Fruit fly (Drosophila melanogaster) whole organism, embryonic: ENCODE measurements around the gene Pbgs.

ENCODE experiments used
- Ada2b ChIP-seq: fragments of 200-800 bp; sonication (Bioruptor generic); IDR thresholded peaks from 2 replicates; pipeline ENCODE4 v1.3.6; 2022; ENCODE audit warnings: missing biosample characterization, missing genetic modification characterization
- Bgb ChIP-seq: fragments of 200-800 bp; sonication (Bioruptor generic); IDR thresholded peaks from 2 replicates; pipeline ENCODE4 v1.3.6; 2022; ENCODE audit warnings: missing biosample characterization, missing genetic modification characterization; ENCODE audit not compliant: partially characterized antibody
- CG10366 ChIP-seq: fragments of 200-800 bp; sonication (Bioruptor generic); IDR thresholded peaks from 2 replicates; pipeline ENCODE4 v1.3.6; 2022; ENCODE audit warnings: missing biosample characterization, missing genetic modification characterization
- CG1233 ChIP-seq: fragments of 200-800 bp; sonication (Bioruptor generic); optimal IDR thresholded peaks from 4 replicates; lab custom pipeline; 2018; ENCODE audit warnings: missing biosample characterization, mild to moderate bottlenecking, missing genetic modification characterization
- CG14860 ChIP-seq: fragments of 200-800 bp; sonication (Bioruptor generic); IDR thresholded peaks from 3 replicates; pipeline ENCODE4 v1.3.6; 2022; ENCODE audit warnings: missing biosample characterization, missing genetic modification characterization; ENCODE audit not compliant: partially characterized antibody
- CG14965 ChIP-seq: fragments of 200-800 bp; sonication (Bioruptor generic); optimal IDR thresholded peaks from 2 replicates; lab custom pipeline; 2016; ENCODE audit warnings: missing biosample characterization, missing genetic modification characterization, borderline replicate concordance
- CG15011 ChIP-seq: fragments of 200-800 bp; sonication (Bioruptor generic); optimal IDR thresholded peaks from 3 replicates; lab custom pipeline; 2018; ENCODE audit warnings: missing biosample characterization, mild to moderate bottlenecking, missing genetic modification characterization
- CG15479 ChIP-seq: fragments of 200-800 bp; sonication (Bioruptor generic); optimal IDR thresholded peaks from 3 replicates; lab custom pipeline; 2019; ENCODE audit warnings: missing biosample characterization, mild to moderate bottlenecking, missing genetic modification characterization, moderate library complexity
- CG17328 ChIP-seq: fragments of 200-800 bp; sonication (Bioruptor generic); IDR thresholded peaks from 2 replicates; pipeline ENCODE4 v1.3.6; 2022; ENCODE audit warnings: missing biosample characterization, missing genetic modification characterization
- CG31441 ChIP-seq: fragments of 200-800 bp; sonication (Bioruptor generic); IDR thresholded peaks from 2 replicates; pipeline ENCODE4 v1.3.6; 2022; ENCODE audit warnings: missing biosample characterization, missing genetic modification characterization
- CG34224 ChIP-seq: fragments of 200-800 bp; sonication (Bioruptor generic); IDR thresholded peaks from 3 replicates; pipeline ENCODE4 v1.3.6; 2022; ENCODE audit warnings: missing biosample characterization, missing genetic modification characterization; ENCODE audit not compliant: partially characterized antibody
- CG3726 ChIP-seq: fragments of 200-800 bp; sonication (Bioruptor generic); IDR thresholded peaks from 3 replicates; pipeline ENCODE4, ENCODE4 v1.3.6; 2022; ENCODE audit warnings: missing biosample characterization, missing genetic modification characterization
- CG6272 ChIP-seq: fragments of 200-800 bp; sonication (Bioruptor generic); IDR thresholded peaks from 2 replicates; pipeline ENCODE4 v1.3.6; 2022; ENCODE audit warnings: missing biosample characterization, missing genetic modification characterization
- CG6683 ChIP-seq: fragments of 200-800 bp; sonication (Bioruptor generic); optimal IDR thresholded peaks from 2 replicates; lab custom pipeline; 2017; ENCODE audit warnings: missing biosample characterization, mild to moderate bottlenecking, missing genetic modification characterization, missing genetic modification reagents
- CG7963 ChIP-seq: fragments of 200-800 bp; sonication (Bioruptor generic); IDR thresholded peaks from 3 replicates; pipeline ENCODE4 v1.3.6; 2022; ENCODE audit warnings: missing biosample characterization, missing genetic modification characterization; ENCODE audit not compliant: partially characterized antibody
- CG8281 ChIP-seq: fragments of 200-800 bp; sonication (Bioruptor generic); optimal IDR thresholded peaks from 2 replicates; lab custom pipeline; 2018; ENCODE audit warnings: missing biosample characterization, mild to moderate bottlenecking, missing genetic modification characterization, moderate library complexity
- CG8388 ChIP-seq: fragments of 200-800 bp; sonication (Bioruptor generic); optimal IDR thresholded peaks from 2 replicates; lab custom pipeline; 2019; ENCODE audit warnings: missing biosample characterization, mild to moderate bottlenecking, missing genetic modification characterization, moderate library complexity
- CG9817 ChIP-seq: fragments of 200-800 bp; sonication (Bioruptor generic); optimal IDR thresholded peaks from 2 replicates; lab custom pipeline; 2018; ENCODE audit warnings: missing biosample characterization, mild to moderate bottlenecking, missing genetic modification characterization, moderate library complexity
- CG9876 ChIP-seq: fragments of 200-800 bp; sonication (Bioruptor generic); optimal IDR thresholded peaks from 2 replicates; lab custom pipeline; 2016; ENCODE audit warnings: missing biosample characterization, missing genetic modification characterization
- Deaf1 ChIP-seq: fragments of 200-800 bp; optimal IDR thresholded peaks from 3 replicates; lab custom pipeline; 2019; ENCODE audit warnings: missing biosample characterization, mild to moderate bottlenecking, missing genetic modification characterization, moderate library complexity
- Doc3 ChIP-seq: fragments of 200-800 bp; sonication (Bioruptor generic); IDR thresholded peaks from 3 replicates; pipeline ENCODE4 v1.3.6; 2022; ENCODE audit warnings: missing biosample characterization, missing genetic modification characterization; ENCODE audit not compliant: partially characterized antibody
- Gsc ChIP-seq: fragments of 200-800 bp; sonication (Bioruptor generic); IDR thresholded peaks from 2 replicates; pipeline ENCODE4 v1.3.6; 2022; ENCODE audit warnings: missing biosample characterization, missing genetic modification characterization
- Gug ChIP-seq: fragments of 200-800 bp; sonication (Bioruptor generic); IDR thresholded peaks from 4 replicates; pipeline ENCODE4 v1.3.6; 2022; ENCODE audit warnings: missing biosample characterization, missing genetic modification characterization
- H15 ChIP-seq: fragments of 200-800 bp; sonication (Bioruptor generic); IDR thresholded peaks from 3 replicates; pipeline ENCODE4 v1.3.6; 2022; ENCODE audit warnings: missing biosample characterization, missing genetic modification characterization
- HLH54F ChIP-seq: fragments of 200-800 bp; sonication (Bioruptor generic); optimal IDR thresholded peaks from 3 replicates; lab custom pipeline; 2016; ENCODE audit warnings: missing biosample characterization, missing genetic modification characterization
- Hand ChIP-seq: fragments of 200-800 bp; sonication (Bioruptor generic); optimal IDR thresholded peaks from 2 replicates; lab custom pipeline; 2017; ENCODE audit warnings: mild to moderate bottlenecking, missing biosample characterization, missing genetic modification reagents, missing genetic modification characterization
- Jarid2 ChIP-seq: fragments of 200-800 bp; sonication (Bioruptor generic); optimal IDR thresholded peaks from 3 replicates; lab custom pipeline; 2017; ENCODE audit warnings: mild to moderate bottlenecking, missing biosample characterization, missing genetic modification reagents, missing genetic modification characterization
- NC2α ChIP-seq: fragments of 200-800 bp; sonication (Bioruptor generic); optimal IDR thresholded peaks from 2 replicates; lab custom pipeline; 2016; ENCODE audit warnings: missing biosample characterization, missing genetic modification characterization
- Taf1 ChIP-seq: fragments of 200-800 bp; sonication (Bioruptor generic); IDR thresholded peaks from 2 replicates; pipeline ENCODE4 v1.3.6; 2022; ENCODE audit warnings: missing biosample characterization, missing genetic modification characterization
- Usf ChIP-seq: fragments of 200-800 bp; sonication (Bioruptor generic); optimal IDR thresholded peaks from 2 replicates; lab custom pipeline; 2017; ENCODE audit warnings: missing genotype, missing biosample characterization, missing genetic modification characterization
- ash1 ChIP-seq: fragments of 200-800 bp; sonication (Bioruptor generic); optimal IDR thresholded peaks from 2 replicates; lab custom pipeline; 2018; ENCODE audit warnings: missing biosample characterization, mild to moderate bottlenecking, missing genetic modification characterization
- bsh ChIP-seq, 2 experiments: fragments of 200-800 bp; sonication (Bioruptor generic); optimal IDR thresholded peaks; 2 replicates each; lab custom pipeline; 2017 to 2018; ENCODE audit warnings: mild to moderate bottlenecking in 2 of 2, missing biosample characterization in 2 of 2, missing genetic modification characterization in 2 of 2, moderate library complexity in 1 of 2
- da ChIP-seq: fragments of 200-800 bp; sonication (Bioruptor generic); optimal IDR thresholded peaks from 2 replicates; lab custom pipeline; 2016; ENCODE audit warnings: missing biosample characterization, missing genetic modification characterization
- dan ChIP-seq: fragments of 200-800 bp; sonication (Bioruptor generic); IDR thresholded peaks from 2 replicates; pipeline ENCODE4 v1.3.6; 2022; ENCODE audit warnings: missing biosample characterization, missing genetic modification characterization
- disco-r ChIP-seq: fragments of 200-800 bp; sonication (Bioruptor generic); optimal IDR thresholded peaks from 2 replicates; lab custom pipeline; 2016; ENCODE audit warnings: missing biosample characterization, missing genetic modification characterization
- emc ChIP-seq: fragments of 200-800 bp; sonication (Bioruptor generic); optimal IDR thresholded peaks from 2 replicates; lab custom pipeline; 2016; ENCODE audit warnings: missing biosample characterization, missing genetic modification characterization
- ems ChIP-seq: fragments of 200-800 bp; sonication (Bioruptor generic); optimal IDR thresholded peaks from 3 replicates; lab custom pipeline; 2016; ENCODE audit warnings: missing biosample characterization, missing genetic modification characterization
- fd96Cb ChIP-seq: fragments of 200-800 bp; sonication (Bioruptor generic); optimal IDR thresholded peaks from 2 replicates; lab custom pipeline; 2018; ENCODE audit warnings: missing biosample characterization, mild to moderate bottlenecking, missing genetic modification characterization, moderate library complexity
- gcm2 ChIP-seq: fragments of 200-800 bp; sonication (Bioruptor generic); optimal IDR thresholded peaks from 2 replicates; lab custom pipeline; 2016; ENCODE audit warnings: missing biosample characterization, missing genetic modification characterization
- gsb-n ChIP-seq: fragments of 200-800 bp; sonication (Bioruptor generic); optimal IDR thresholded peaks from 3 replicates; lab custom pipeline; 2018; ENCODE audit warnings: missing biosample characterization, mild to moderate bottlenecking, missing genetic modification characterization
- gt ChIP-seq: fragments of 200-800 bp; sonication (Bioruptor generic); IDR thresholded peaks from 2 replicates; pipeline ENCODE4 v1.3.6; 2022; ENCODE audit warnings: missing biosample characterization, missing genetic modification characterization
- hbn ChIP-seq: fragments of 200-800 bp; sonication (Bioruptor generic); IDR thresholded peaks from 2 replicates; pipeline ENCODE4 v1.3.6; 2022; ENCODE audit warnings: missing biosample characterization, missing genetic modification characterization; ENCODE audit not compliant: partially characterized antibody
- jing ChIP-seq: fragments of 200-800 bp; sonication (Bioruptor generic); optimal IDR thresholded peaks from 2 replicates; lab custom pipeline; 2018; ENCODE audit warnings: missing biosample characterization, mild to moderate bottlenecking, missing genetic modification characterization
- knrl ChIP-seq: fragments of 200-800 bp; sonication (Bioruptor generic); IDR thresholded peaks from 3 replicates; pipeline ENCODE4 v1.3.6; 2022; ENCODE audit warnings: missing biosample characterization, missing genetic modification characterization; ENCODE audit not compliant: partially characterized antibody
- lmd ChIP-seq: fragments of 200-800 bp; sonication (Bioruptor generic); IDR thresholded peaks from 2 replicates; pipeline ENCODE4 v1.3.6; 2022; ENCODE audit warnings: missing biosample characterization, missing genetic modification characterization
- odd ChIP-seq: fragments of 200-800 bp; sonication (Bioruptor generic); optimal IDR thresholded peaks from 2 replicates; lab custom pipeline; 2017; ENCODE audit warnings: missing biosample characterization, mild to moderate bottlenecking, missing genetic modification characterization
- pros ChIP-seq: fragments of 200-800 bp; sonication (Bioruptor generic); optimal IDR thresholded peaks from 3 replicates; lab custom pipeline; 2019; ENCODE audit warnings: missing biosample characterization, mild to moderate bottlenecking, missing genetic modification characterization, moderate library complexity
- psq ChIP-seq: fragments of 200-800 bp; sonication (Bioruptor generic); optimal IDR thresholded peaks from 2 replicates; lab custom pipeline; 2017; ENCODE audit warnings: missing biosample characterization, missing genetic modification characterization
- sr ChIP-seq: fragments of 200-800 bp; sonication (Bioruptor generic); IDR thresholded peaks from 3 replicates; pipeline ENCODE4 v1.3.6; 2022; ENCODE audit warnings: missing biosample characterization, missing genetic modification characterization
- trh ChIP-seq: fragments of 200-800 bp; sonication (Bioruptor generic); optimal IDR thresholded peaks from 2 replicates; lab custom pipeline; 2016; ENCODE audit warnings: missing biosample characterization, missing genetic modification characterization
- wek ChIP-seq: fragments of 200-800 bp; sonication (Bioruptor generic); optimal IDR thresholded peaks from 3 replicates; lab custom pipeline; 2018; ENCODE audit warnings: missing biosample characterization, mild to moderate bottlenecking, missing genetic modification characterization, moderate library complexity

Gene Pbgs

DNA sequence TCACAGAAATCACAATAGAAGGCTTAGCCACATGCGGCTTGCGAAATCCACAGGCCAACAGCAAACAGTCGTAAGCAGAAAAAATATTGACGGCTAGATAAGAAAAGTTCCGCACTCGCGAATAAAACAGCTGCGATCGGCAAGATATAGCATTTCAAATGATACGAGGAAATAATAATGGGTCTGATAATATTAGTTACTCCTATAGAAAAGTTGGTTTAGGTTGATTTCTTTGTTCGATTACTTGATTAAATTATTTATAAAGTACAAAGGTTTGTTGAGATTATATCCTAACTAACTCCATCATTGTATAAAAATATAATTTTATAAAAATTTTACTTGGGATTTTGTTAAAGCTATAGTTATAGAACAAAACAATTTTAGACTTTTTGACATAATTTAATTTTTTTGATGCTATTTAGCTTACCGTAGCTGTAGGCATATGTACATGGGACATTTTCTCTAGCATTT is 4.5 kb upstream of the Pbgs start (continued):
- TF ChIP-seq Doc3 (GFP tag; lab: Robert Waterston, UW) (no peak), CG34224 (GFP tag; lab: Robert Waterston, UW) (no peak), sr (GFP tag; lab: Robert Waterston, UW) (no peak), CG6272 (no peak), emc (GFP tag; lab: Kevin White, UChicago) (no peak), Hand (GFP tag; lab: Kevin White, UChicago) (no peak), odd (GFP tag; lab: Kevin White, UChicago) (no peak), dan (no peak), lmd (GFP tag; lab: Robert Waterston, UW) (no peak; the same call in 1 of the 2 replicates), CG7963 (GFP tag; lab: Robert Waterston, UW) (no peak), wek (GFP tag; lab: Kevin White, UChicago) (no peak), CG1233 (GFP tag; lab: Kevin White, UChicago) (no peak), NC2α (GFP tag; lab: Kevin White, UChicago) (no peak), CG15479 (GFP tag; lab: Kevin White, UChicago) (no peak), CG15011 (no peak), H15 (GFP tag; lab: Robert Waterston, UW) (no peak), jing (GFP tag; lab: Kevin White, UChicago) (no peak), knrl (GFP tag; lab: Robert Waterston, UW) (no peak), CG17328 (GFP tag; lab: Robert Waterston, UW) (no peak; the same call in 1 of the 2 replicates), Bgb (GFP tag; lab: Robert Waterston, UW) (no peak), Usf (GFP tag; lab: Kevin White, UChicago) (no peak), Gug (no peak), ash1 (GFP tag; lab: Kevin White, UChicago) (no peak), CG6683 (GFP tag; lab: Kevin White, UChicago) (no peak), Taf1 (no peak), CG14965 (GFP tag; lab: Kevin White, UChicago) (no peak), gsb-n (tag; lab: Kevin White, UChicago) (no peak), CG9817 (tag; lab: Kevin White, UChicago) (no peak), ems (GFP tag; lab: Kevin White, UChicago) (no peak), Gsc (GFP tag; lab: Robert Waterston, UW) (no peak), CG14860 (GFP tag; lab: Robert Waterston, UW) (no peak), CG8281 (tag; lab: Kevin White, UChicago) (no peak), Jarid2 (GFP tag; lab: Kevin White, UChicago) (no peak), hbn (GFP tag; lab: Robert Waterston, UW) (no peak), Deaf1 (tag; lab: Kevin White, UChicago) (no peak), pros (no peak), gt (no peak), CG3726 (GFP tag; lab: Robert Waterston, UW) (no peak), CG8388 (GFP tag; lab: Kevin White, UChicago) (peak; percentile 31), CG10366 (GFP tag; lab: Robert Waterston, UW) (no peak), psq (no peak), da (GFP tag; lab: Kevin White, UChicago) (no peak), CG31441 (GFP tag; lab: Robert Waterston, UW) (peak; percentile 47), HLH54F (GFP tag; lab: Kevin White, UChicago) (no peak), bsh (GFP tag; optimal IDR thresholded peaks at IDR 0.05; lab: Kevin White, UChicago) (peak; percentile 16 to 21), disco-r (GFP tag; lab: Kevin White, UChicago) (no peak), fd96Cb (tag; lab: Kevin White, UChicago) (peak; percentile 27), trh (GFP tag; lab: Kevin White, UChicago) (no peak), CG9876 (no peak), gcm2 (GFP tag; lab: Kevin White, UChicago) (no peak), Ada2b (GFP tag; lab: Robert Waterston, UW) (no peak)
